Worm (Caenorhabditis elegans): ENCODE data around the gene cytb-5.1.
A peak's percentile ranks its signal among the peaks of the same experiment; 100 is the strongest.

cytb-5.1 gene

ce11 chrX:13963203-13963602 is 38.5 kb upstream of the cytb-5.1 start, which contains the start of gene F48F7.3:
Gene F48F7.3 (plus strand): TSS chrX:13963503.
- TF ChIP-seq madf-3 (GFP tag; IDR thresholded peaks at IDR 0.05), result no peak

- TF ChIP-seq bed-1 (GFP tag; IDR thresholded peaks at IDR 0.05) (no peak), let-526 (GFP tag; IDR thresholded peaks at IDR 0.05) (no peak), F10E7.11 (tag; optimal IDR thresholded peaks at IDR 0.05) (no peak), madf-10 (tag; optimal IDR thresholded peaks at IDR 0.05) (no peak)
Measured at ce11 chrX:13968292-13968691, 33.4 kb upstream of the cytb-5.1 start, which contains the start of gene pqn-39. Gene pqn-39 (minus strand): TSS chrX:13968676.

- peak; percentile 51 for TF ChIP-seq egrh-3 (GFP tag; IDR thresholded peaks at IDR 0.05)
- no peak for TF ChIP-seq B0035.1 (tag; optimal IDR thresholded peaks at IDR 0.05)
- TF ChIP-seq Y67H2A.10 (GFP tag; conservative IDR thresholded peaks at IDR 0.05), result no peak
- TF ChIP-seq ceh-27 (GFP tag; optimal IDR thresholded peaks at IDR 0.05), result peak; percentile 66
- TF ChIP-seq F52B5.7 (tag; optimal IDR thresholded peaks at IDR 0.05), result no peak
- peak; percentile 24 for TF ChIP-seq B0261.1 (tag; optimal IDR thresholded peaks at IDR 0.05)
- TF ChIP-seq ztf-28 (GFP tag; IDR thresholded peaks at IDR 0.05), result no peak
- TF ChIP-seq C17E4.6 (GFP tag; IDR thresholded peaks at IDR 0.05), result no peak
- peak; percentile 12; the same call in 1 of the 2 replicates for TF ChIP-seq pbrm-1 (GFP tag; IDR thresholded peaks at IDR 0.05)
- no peak for TF ChIP-seq Y53G8AR.9 (GFP tag; conservative IDR thresholded peaks at IDR 0.05)
- no peak for TF ChIP-seq F10E7.11 (tag; optimal IDR thresholded peaks at IDR 0.05)
- TF ChIP-seq pha-4 (tag; optimal IDR thresholded peaks at IDR 0.05), result no peak
- TF ChIP-seq hrde-1 (tag; optimal IDR thresholded peaks at IDR 0.05; ENCODE audit: borderline replicate concordance), result no peak
- no peak for TF ChIP-seq lag-1 (GFP tag; IDR thresholded peaks at IDR 0.05)
- TF ChIP-seq madf-6 (GFP tag; IDR thresholded peaks at IDR 0.05), result no peak
- TF ChIP-seq nhr-80 (tag; optimal IDR thresholded peaks at IDR 0.05), result peak; percentile 92
- peak in 1 of 3 experiments; percentile 70 for TF ChIP-seq lin-35 (GFP tag; optimal IDR thresholded peaks at IDR 0.05)
- no peak for TF ChIP-seq egl-18 (GFP tag; IDR thresholded peaks at IDR 0.05)
- no peak for TF ChIP-seq aptf-2 (GFP tag; conservative IDR thresholded peaks at IDR 0.05)
- no peak for TF ChIP-seq Y95B8A.8 (GFP tag; IDR thresholded peaks at IDR 0.05)
- TF ChIP-seq T07F8.4 (tag; optimal IDR thresholded peaks at IDR 0.05), result no peak
- peak; percentile 82 for TF ChIP-seq attf-5 (GFP tag; optimal IDR thresholded peaks at IDR 0.05)
- no peak for TF ChIP-seq snpc-1.1 (tag; optimal IDR thresholded peaks at IDR 0.05; ENCODE audit: insufficient read depth)
- no peak for TF ChIP-seq madf-8 (GFP tag; conservative IDR thresholded peaks at IDR 0.05)
- no peak for TF ChIP-seq lsl-1 (GFP tag; optimal IDR thresholded peaks at IDR 0.05)
- no peak for TF ChIP-seq madf-3 (GFP tag; IDR thresholded peaks at IDR 0.05)
- peak; percentile 85 for TF ChIP-seq B0336.3 (GFP tag; IDR thresholded peaks at IDR 0.05)
- TF ChIP-seq akir-1 (GFP tag; optimal IDR thresholded peaks at IDR 0.05), result no peak
- peak; percentile 83 for TF ChIP-seq lin-40 (tag; optimal IDR thresholded peaks at IDR 0.05)
- no peak for TF ChIP-seq him-1 (tag; optimal IDR thresholded peaks at IDR 0.05)
- TF ChIP-seq nfya-1 (tag; optimal IDR thresholded peaks at IDR 0.05; ENCODE audit: borderline replicate concordance, insufficient read depth), result no peak
- TF ChIP-seq ztf-26 (tag; optimal IDR thresholded peaks at IDR 0.05), result peak; percentile 37
- peak; percentile 56 for TF ChIP-seq chd-7 (tag; optimal IDR thresholded peaks at IDR 0.05)
- TF ChIP-seq ama-1 (optimal IDR thresholded peaks at IDR 0.05), result no peak
- TF ChIP-seq ama-1 (GFP tag; optimal IDR thresholded peaks at IDR 0.05), result no peak
- TF ChIP-seq lir-1 (GFP tag; conservative IDR thresholded peaks at IDR 0.05), result no peak
- no peak for TF ChIP-seq F55B11.4 (tag; optimal IDR thresholded peaks at IDR 0.05; ENCODE audit: borderline replicate concordance, insufficient read depth)
- TF ChIP-seq F57A8.1 (GFP tag; optimal IDR thresholded peaks at IDR 0.05), result no peak
- TF ChIP-seq repo-1 (tag; optimal IDR thresholded peaks at IDR 0.05), result no peak
- no peak for TF ChIP-seq nhr-179 (tag; optimal IDR thresholded peaks at IDR 0.05)
- TF ChIP-seq F39B2.1 (GFP tag; IDR thresholded peaks at IDR 0.05), result no peak
Measured at ce11 chrX:13969257-13969968, 32.3 kb upstream of the cytb-5.1 start.
